Fruit fly (Drosophila melanogaster) whole organism, embryonic: ENCODE data around the gene Obp93a.

ENCODE experiments used
- BEAF-32 ChIP-seq: fragments of 200-800 bp; sonication (Bioruptor generic); optimal IDR thresholded peaks from 3 replicates; lab custom pipeline; 2017; ENCODE audit warnings: missing biosample characterization, missing genetic modification characterization, mild to moderate bottlenecking, moderate library complexity, missing genetic modification reagents
- Blimp-1 ChIP-seq: fragments of 200-800 bp; sonication (Bioruptor generic); optimal IDR thresholded peaks from 3 replicates; lab custom pipeline; 2018; ENCODE audit warnings: missing biosample characterization, missing genetic modification characterization, mild to moderate bottlenecking, moderate library complexity, missing genetic modification reagents
- CG10979 ChIP-seq: fragments of 200-800 bp; sonication (Bioruptor generic); optimal IDR thresholded peaks from 2 replicates; lab custom pipeline; 2018; ENCODE audit warnings: missing biosample characterization, mild to moderate bottlenecking, missing genetic modification characterization, moderate library complexity
- CG11560 ChIP-seq: fragments of 200-800 bp; sonication (Bioruptor generic); IDR thresholded peaks from 3 replicates; pipeline ENCODE4 v1.3.6; 2022; ENCODE audit warnings: missing biosample characterization, missing genetic modification characterization
- CG12299 ChIP-seq: fragments of 200-800 bp; sonication (Bioruptor generic); optimal IDR thresholded peaks from 2 replicates; lab custom pipeline; 2018; ENCODE audit warnings: missing biosample characterization, mild to moderate bottlenecking, missing genetic modification characterization
- CG12391 ChIP-seq: fragments of 200-800 bp; sonication (Bioruptor generic); optimal IDR thresholded peaks from 3 replicates; lab custom pipeline; 2018; ENCODE audit warnings: missing biosample characterization, mild to moderate bottlenecking, missing genetic modification characterization, moderate library complexity
- CG12942 ChIP-seq: fragments of 200-800 bp; sonication (Bioruptor generic); optimal IDR thresholded peaks from 3 replicates; lab custom pipeline; 2016; ENCODE audit warnings: missing biosample characterization, missing genetic modification characterization
- CG13624 ChIP-seq: fragments of 200-800 bp; sonication (Bioruptor generic); optimal IDR thresholded peaks from 2 replicates; lab custom pipeline; 2016; ENCODE audit warnings: missing biosample characterization, missing genetic modification characterization
- CG13775 ChIP-seq: fragments of 200-800 bp; sonication (Bioruptor generic); optimal IDR thresholded peaks from 3 replicates; lab custom pipeline; 2017; ENCODE audit warnings: missing biosample characterization, mild to moderate bottlenecking, missing genetic modification characterization
- CG14667 ChIP-seq: fragments of 200-800 bp; sonication (Bioruptor generic); IDR thresholded peaks from 2 replicates; pipeline ENCODE4 v1.3.6; 2022; ENCODE audit warnings: missing biosample characterization, missing genetic modification characterization
- CG14860 ChIP-seq: fragments of 200-800 bp; sonication (Bioruptor generic); IDR thresholded peaks from 3 replicates; pipeline ENCODE4 v1.3.6; 2022; ENCODE audit warnings: missing biosample characterization, missing genetic modification characterization; ENCODE audit not compliant: partially characterized antibody
- CG16813 ChIP-seq: fragments of 200-800 bp; sonication (Bioruptor generic); IDR thresholded peaks from 3 replicates; pipeline ENCODE4 v1.3.6; 2022; ENCODE audit warnings: missing biosample characterization, missing genetic modification characterization; ENCODE audit not compliant: partially characterized antibody
- CG18599 ChIP-seq: fragments of 200-800 bp; sonication (Bioruptor generic); optimal IDR thresholded peaks from 3 replicates; lab custom pipeline; 2017; ENCODE audit warnings: missing biosample characterization, missing genetic modification characterization, mild to moderate bottlenecking, moderate library complexity, missing genetic modification reagents
- CG2120 ChIP-seq: fragments of 200-800 bp; sonication (Bioruptor generic); optimal IDR thresholded peaks from 3 replicates; lab custom pipeline; 2016; ENCODE audit warnings: missing biosample characterization, missing genetic modification characterization
- CG30403 ChIP-seq: fragments of 200-800 bp; sonication (Bioruptor generic); optimal IDR thresholded peaks from 3 replicates; lab custom pipeline; 2016; ENCODE audit warnings: missing biosample characterization, missing genetic modification characterization
- CG31388 ChIP-seq: fragments of 200-800 bp; sonication (Bioruptor generic); optimal IDR thresholded peaks from 2 replicates; lab custom pipeline; 2016; ENCODE audit warnings: missing biosample characterization, missing genetic modification characterization
- CG32532 ChIP-seq: fragments of 200-800 bp; sonication (Bioruptor generic); IDR thresholded peaks from 2 replicates; pipeline ENCODE4 v1.3.6; 2022; ENCODE audit warnings: missing biosample characterization, missing genetic modification characterization
- CG3407 ChIP-seq: fragments of 200-800 bp; sonication (Bioruptor generic); optimal IDR thresholded peaks from 2 replicates; lab custom pipeline; 2018; ENCODE audit warnings: missing biosample characterization, mild to moderate bottlenecking, missing genetic modification characterization
- CG3995 ChIP-seq: fragments of 200-800 bp; sonication (Bioruptor generic); optimal IDR thresholded peaks from 3 replicates; lab custom pipeline; 2016; ENCODE audit warnings: missing biosample characterization, missing genetic modification characterization
- CG6175 ChIP-seq: fragments of 200-800 bp; sonication (Bioruptor generic); IDR thresholded peaks from 3 replicates; pipeline ENCODE4 v1.3.6; 2022; ENCODE audit warnings: missing biosample characterization, missing genetic modification characterization
- CG9609 ChIP-seq: fragments of 200-800 bp; sonication (Bioruptor generic); optimal IDR thresholded peaks from 3 replicates; lab custom pipeline; 2016; ENCODE audit warnings: missing biosample characterization, missing genetic modification characterization
- D19B ChIP-seq: fragments of 200-800 bp; sonication (Bioruptor generic); optimal IDR thresholded peaks from 2 replicates; lab custom pipeline; 2017; ENCODE audit warnings: missing biosample characterization, mild to moderate bottlenecking, missing genetic modification characterization
- Dip3 ChIP-seq: fragments of 200-800 bp; sonication (Bioruptor generic); optimal IDR thresholded peaks from 3 replicates; lab custom pipeline; 2016; ENCODE audit warnings: missing biosample characterization, missing genetic modification characterization
- Dp ChIP-seq: fragments of 200-800 bp; sonication (Bioruptor generic); optimal IDR thresholded peaks from 2 replicates; lab custom pipeline; 2018; ENCODE audit warnings: missing biosample characterization, mild to moderate bottlenecking, missing genetic modification characterization, moderate library complexity
- Gug ChIP-seq: fragments of 200-800 bp; sonication (Bioruptor generic); IDR thresholded peaks from 4 replicates; pipeline ENCODE4 v1.3.6; 2022; ENCODE audit warnings: missing biosample characterization, missing genetic modification characterization
- Hey ChIP-seq: fragments of 200-800 bp; sonication (Bioruptor generic); optimal IDR thresholded peaks from 3 replicates; lab custom pipeline; 2018; ENCODE audit warnings: missing biosample characterization, mild to moderate bottlenecking, missing genetic modification characterization
- Hmr ChIP-seq: fragments of 200-800 bp; sonication (Bioruptor generic); optimal IDR thresholded peaks from 3 replicates; lab custom pipeline; 2017; ENCODE audit warnings: mild to moderate bottlenecking, missing biosample characterization, missing genetic modification reagents, missing genetic modification characterization
- Hr51 ChIP-seq, 2 experiments: fragments of 200-800 bp; sonication (Bioruptor generic); optimal IDR thresholded peaks; 2 replicates in 1 of 2; 3 replicates in 1 of 2; lab custom pipeline; 2016 to 2018; ENCODE audit warnings: missing biosample characterization in 2 of 2, missing genetic modification characterization in 2 of 2, mild to moderate bottlenecking in 1 of 2, moderate library complexity in 1 of 2
- NK7.1 ChIP-seq: fragments of 200-800 bp; sonication (Bioruptor generic); optimal IDR thresholded peaks from 3 replicates; lab custom pipeline; 2016; ENCODE audit warnings: missing biosample characterization, missing genetic modification characterization
- Neu2 ChIP-seq: fragments of 200-800 bp; sonication (Bioruptor generic); optimal IDR thresholded peaks from 3 replicates; lab custom pipeline; 2016; ENCODE audit warnings: missing biosample characterization, missing genetic modification characterization, borderline replicate concordance
- Ravus ChIP-seq: fragments of 200-800 bp; sonication (Bioruptor generic); IDR thresholded peaks from 2 replicates; pipeline ENCODE4 v1.3.6; 2022; ENCODE audit warnings: missing biosample characterization, missing genetic modification characterization
- Sin3A ChIP-seq: fragments of >200 bp; optimal IDR thresholded peaks from 2 replicates; lab custom pipeline; 2018
- Six4 ChIP-seq: fragments of 200-800 bp; sonication (Bioruptor generic); optimal IDR thresholded peaks from 2 replicates; lab custom pipeline; 2016; ENCODE audit warnings: missing biosample characterization, missing genetic modification characterization
- Usf ChIP-seq: fragments of 200-800 bp; sonication (Bioruptor generic); optimal IDR thresholded peaks from 2 replicates; lab custom pipeline; 2017; ENCODE audit warnings: missing genotype, missing biosample characterization, missing genetic modification characterization
- Xrp1 ChIP-seq: fragments of 200-800 bp; sonication (Bioruptor generic); IDR thresholded peaks from 2 replicates; pipeline ENCODE4 v1.3.6; 2022; ENCODE audit warnings: missing biosample characterization, missing genetic modification characterization
- bigmax ChIP-seq: fragments of 200-800 bp; sonication (Bioruptor generic); optimal IDR thresholded peaks from 2 replicates; lab custom pipeline; 2018; ENCODE audit warnings: missing biosample characterization, mild to moderate bottlenecking, missing genetic modification characterization
- dpn ChIP-seq, 2 experiments: fragments of 200-800 bp; sonication (Bioruptor generic); optimal IDR thresholded peaks; 3 replicates each; lab custom pipeline; 2016; ENCODE audit warnings: missing biosample characterization in 2 of 2, missing genetic modification characterization in 2 of 2
- gcm2 ChIP-seq: fragments of 200-800 bp; sonication (Bioruptor generic); optimal IDR thresholded peaks from 2 replicates; lab custom pipeline; 2016; ENCODE audit warnings: missing biosample characterization, missing genetic modification characterization
- grau ChIP-seq: fragments of 200-800 bp; optimal IDR thresholded peaks from 3 replicates; lab custom pipeline; 2019; ENCODE audit warnings: missing biosample characterization, mild to moderate bottlenecking, missing genetic modification characterization, moderate library complexity
- lmd ChIP-seq: fragments of 200-800 bp; sonication (Bioruptor generic); IDR thresholded peaks from 2 replicates; pipeline ENCODE4 v1.3.6; 2022; ENCODE audit warnings: missing biosample characterization, missing genetic modification characterization
- otp ChIP-seq: fragments of 200-800 bp; sonication (Bioruptor generic); IDR thresholded peaks from 3 replicates; pipeline ENCODE4, ENCODE4 v1.3.6; 2022; ENCODE audit warnings: missing biosample characterization, missing genetic modification characterization
- ranshi ChIP-seq: fragments of 200-800 bp; sonication (Bioruptor generic); IDR thresholded peaks from 2 replicates; pipeline ENCODE4 v1.3.6; 2022; ENCODE audit warnings: missing biosample characterization, missing genetic modification characterization
- scrt ChIP-seq: fragments of 200-800 bp; sonication (Bioruptor generic); optimal IDR thresholded peaks from 2 replicates; lab custom pipeline; 2018; ENCODE audit warnings: missing biosample characterization, mild to moderate bottlenecking, missing genetic modification characterization, moderate library complexity
- sisA ChIP-seq: fragments of 200-800 bp; sonication (Bioruptor generic); IDR thresholded peaks from 2 replicates; pipeline ENCODE4 v1.3.6; 2022; ENCODE audit warnings: missing biosample characterization, missing genetic modification characterization
- slou ChIP-seq: fragments of 200-800 bp; sonication (Bioruptor generic); optimal IDR thresholded peaks from 3 replicates; lab custom pipeline; 2016; ENCODE audit warnings: missing biosample characterization, missing genetic modification characterization
- sqz ChIP-seq: fragments of 200-800 bp; sonication (Bioruptor generic); optimal IDR thresholded peaks from 3 replicates; lab custom pipeline; 2018; ENCODE audit warnings: missing biosample characterization, mild to moderate bottlenecking, missing genetic modification characterization
- tx ChIP-seq: fragments of 200-800 bp; sonication (Bioruptor generic); optimal IDR thresholded peaks from 2 replicates; lab custom pipeline; 2016; ENCODE audit warnings: missing biosample characterization, missing genetic modification characterization
- usp ChIP-seq: fragments of >200 bp; optimal IDR thresholded peaks from 2 replicates; lab custom pipeline; 2017; ENCODE audit warnings: missing biosample characterization, missing genetic modification characterization
- wor ChIP-seq: fragments of 200-800 bp; sonication (Bioruptor generic); IDR thresholded peaks from 2 replicates; pipeline ENCODE4 v1.3.6; 2022; ENCODE audit warnings: missing biosample characterization, missing genetic modification characterization

The Obp93a gene

dm6 chr3R:21101453-21102214 is 27.9 kb downstream of the Obp93a start, which contains the start of the genes CG7044 and Tbc1d22 (continued):
- TF ChIP-seq Gug (GFP tag; lab: Robert Waterston, UW) (peak; percentile 61), CG2120 (GFP tag; lab: Kevin White, UChicago) (peak; percentile 75), Dp (GFP tag; lab: Kevin White, UChicago) (peak; percentile 16), Hmr (GFP tag; lab: Kevin White, UChicago) (no peak), CG11560 (no peak), sqz (no peak), slou (GFP tag; lab: Kevin White, UChicago) (peak; percentile 25), NK7.1 (GFP tag; lab: Kevin White, UChicago) (peak; percentile 3), tx (GFP tag; lab: Kevin White, UChicago) (peak; percentile 3), CG14860 (GFP tag; lab: Robert Waterston, UW) (peak; percentile 47; the same call in 1 of the 3 replicates), dpn (GFP tag; optimal IDR thresholded peaks at IDR 0.05; lab: Kevin White, UChicago) (peak; percentile 38 to 70), CG9609 (GFP tag; lab: Kevin White, UChicago) (peak; percentile 47), Neu2 (GFP tag; lab: Kevin White, UChicago) (no peak), CG16813 (GFP tag; lab: Robert Waterston, UW) (peak; percentile 40; the same call in 2 of the 3 replicates), sisA (GFP tag; lab: Robert Waterston, UW) (peak; percentile 54; the same call in 1 of the 2 replicates), CG32532 (GFP tag; lab: Robert Waterston, UW) (peak; percentile 38), Usf (GFP tag; lab: Kevin White, UChicago) (peak; percentile 45), BEAF-32 (GFP tag; lab: Kevin White, UChicago) (peak; percentile 81), Sin3A (lab: Kevin White, UChicago) (peak; percentile 69), Ravus (GFP tag; lab: Robert Waterston, UW) (no peak), CG12942 (GFP tag; lab: Kevin White, UChicago) (peak; percentile 56), wor (peak; percentile 14; the same call in 1 of the 2 replicates), CG12391 (tag; lab: Kevin White, UChicago) (peak; percentile 69), gcm2 (GFP tag; lab: Kevin White, UChicago) (no peak), Xrp1 (GFP tag; lab: Robert Waterston, UW) (peak; percentile 36; the same call in 1 of the 2 replicates), grau (tag; lab: Kevin White, UChicago) (peak; percentile 59), Six4 (GFP tag; lab: Kevin White, UChicago) (peak; percentile 6), CG30403 (GFP tag; lab: Kevin White, UChicago) (peak; percentile 83), bigmax (no peak), CG13624 (GFP tag; lab: Kevin White, UChicago) (peak; percentile 28), CG13775 (GFP tag; lab: Kevin White, UChicago) (peak; percentile 63), Hey (no peak), CG14667 (GFP tag; lab: Robert Waterston, UW) (no peak; the same call in 1 of the 2 replicates), D19B (GFP tag; lab: Kevin White, UChicago) (peak; percentile 98), Hr51 (GFP tag; optimal IDR thresholded peaks at IDR 0.05; lab: Kevin White, UChicago) (peak in 1 of 2 experiments; percentile 16), otp (GFP tag; lab: Robert Waterston, UW) (no peak), Dip3 (peak; percentile 28), CG18599 (GFP tag; lab: Kevin White, UChicago) (no peak), CG3995 (GFP tag; lab: Kevin White, UChicago) (peak; percentile 96), CG31388 (GFP tag; lab: Kevin White, UChicago) (no peak), usp (GFP tag; lab: Kevin White, UChicago) (no peak), CG10979 (tag; lab: Kevin White, UChicago) (peak; percentile 24), lmd (GFP tag; lab: Robert Waterston, UW) (peak; percentile 56), CG12299 (no peak), scrt (no peak), CG3407 (GFP tag; lab: Kevin White, UChicago) (no peak), CG6175 (no peak), ranshi (peak; percentile 3; the same call in 1 of the 2 replicates), Blimp-1 (GFP tag; lab: Kevin White, UChicago) (peak; percentile 18)
